Worm (Caenorhabditis elegans): ENCODE data around the gene lgc-53.
A peak's percentile ranks its signal among the peaks of the same experiment; 100 is the strongest.

lgc-53 gene

ce11 chrX:16671234-16671633 lies 40.2 kb upstream of the lgc-53 start (continued):
- TF ChIP-seq K12H6.12 (tag; optimal IDR thresholded peaks at IDR 0.05) (no peak), lin-54 (GFP tag; optimal IDR thresholded peaks at IDR 0.05) (no peak), egrh-3 (GFP tag; IDR thresholded peaks at IDR 0.05) (peak; percentile 56; the same call in 1 of the 2 replicates), rcor-1 (GFP tag; IDR thresholded peaks at IDR 0.05) (no peak), dox-1 (GFP tag; IDR thresholded peaks at IDR 0.05) (0 out of 2 replicates have a peak, but pooled peaks have one; percentile 45)

DNA sequence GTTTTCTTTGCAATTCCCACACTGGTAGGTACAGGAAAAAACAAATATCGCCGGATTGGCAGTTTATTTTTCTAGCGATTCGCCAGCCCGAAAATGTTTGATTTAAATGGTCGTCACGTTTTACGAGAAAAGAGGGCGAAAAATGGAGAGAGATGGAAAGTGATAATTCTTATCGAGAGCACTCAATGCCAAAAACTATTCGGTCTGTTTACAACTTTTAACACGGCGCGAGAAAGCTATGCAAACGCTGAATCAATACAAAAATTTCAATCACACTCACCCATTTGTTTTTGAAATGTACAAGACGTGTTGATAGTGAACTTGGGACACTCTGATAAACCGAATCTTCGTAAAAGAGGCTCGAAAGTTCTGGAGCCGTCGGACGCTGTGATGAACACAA lies 38.8 kb upstream of the lgc-53 start:
- TF ChIP-seq unc-62 (GFP tag; optimal IDR thresholded peaks at IDR 0.05) (no peak), nhr-80 (tag; optimal IDR thresholded peaks at IDR 0.05) (peak; percentile 66), ZK185.1 (tag; optimal IDR thresholded peaks at IDR 0.05; ENCODE audit: poor library complexity, severe bottlenecking) (peak; percentile 16), gei-17 (GFP tag; optimal IDR thresholded peaks at IDR 0.05) (no peak), hmg-1.2 (GFP tag; IDR thresholded peaks at IDR 0.05) (no peak), dox-1 (GFP tag; IDR thresholded peaks at IDR 0.05) (0 out of 2 replicates have a peak, but pooled peaks have one; percentile 38), F57A8.1 (GFP tag; optimal IDR thresholded peaks at IDR 0.05) (no peak), K11D2.4 (GFP tag; IDR thresholded peaks at IDR 0.05) (no peak)

ce11 chrX:16674632-16675031 lies 36.8 kb upstream of the lgc-53 start, which contains the start of gene tag-343:
Gene tag-343 (minus strand): TSS chrX:16674732.
- TF ChIP-seq unc-130 (GFP tag; optimal IDR thresholded peaks at IDR 0.05) (no peak), sptf-2 (GFP tag; optimal IDR thresholded peaks at IDR 0.05) (no peak), snpc-3.4 (tag; optimal IDR thresholded peaks at IDR 0.05) (no peak), cebp-2 (GFP tag; IDR thresholded peaks at IDR 0.05) (no peak), egl-44 (GFP tag; IDR thresholded peaks at IDR 0.05) (no peak), B0261.1 (tag; optimal IDR thresholded peaks at IDR 0.05) (no peak), nfya-1 (tag; optimal IDR thresholded peaks at IDR 0.05; ENCODE audit: borderline replicate concordance, insufficient read depth) (no peak), hmg-1.2 (GFP tag; IDR thresholded peaks at IDR 0.05) (no peak), D2030.7 (GFP tag; IDR thresholded peaks at IDR 0.05) (no peak), F33H1.4 (GFP tag; IDR thresholded peaks at IDR 0.05) (no peak), K12H6.12 (tag; optimal IDR thresholded peaks at IDR 0.05) (no peak), aptf-2 (GFP tag; conservative IDR thresholded peaks at IDR 0.05) (no peak), athp-1 (tag; optimal IDR thresholded peaks at IDR 0.05) (no peak), aptf-3 (GFP tag; IDR thresholded peaks at IDR 0.05) (no peak), cebp-1 (GFP tag; IDR thresholded peaks at IDR 0.05) (no peak), cebp-1 (tag; optimal IDR thresholded peaks at IDR 0.05) (no peak), madf-6 (GFP tag; IDR thresholded peaks at IDR 0.05) (no peak), atf-7 (tag; optimal IDR thresholded peaks at IDR 0.05) (no peak), ekl-4 (GFP tag; IDR thresholded peaks at IDR 0.05) (no peak), Y95B8A.8 (GFP tag; IDR thresholded peaks at IDR 0.05) (no peak)

ce11 chrX:16675712-16676111 lies 35.8 kb upstream of the lgc-53 start:
- TF ChIP-seq nhr-27 (tag; optimal IDR thresholded peaks at IDR 0.05): no peak
- no peak for TF ChIP-seq rcor-1 (GFP tag; IDR thresholded peaks at IDR 0.05)
- no peak for TF ChIP-seq egl-18 (GFP tag; IDR thresholded peaks at IDR 0.05)
- no peak for TF ChIP-seq bed-1 (GFP tag; IDR thresholded peaks at IDR 0.05)
- no peak for TF ChIP-seq ztf-6 (GFP tag; IDR thresholded peaks at IDR 0.05)
- no peak for TF ChIP-seq Y53F4B.3 (GFP tag; IDR thresholded peaks at IDR 0.05)
- TF ChIP-seq ceh-79 (tag; optimal IDR thresholded peaks at IDR 0.05): no peak
- no peak for TF ChIP-seq dox-1 (GFP tag; IDR thresholded peaks at IDR 0.05)
- TF ChIP-seq akir-1 (GFP tag; optimal IDR thresholded peaks at IDR 0.05): no peak
- no peak for TF ChIP-seq F57C9.4 (tag; optimal IDR thresholded peaks at IDR 0.05)
- no peak for TF ChIP-seq attf-5 (GFP tag; optimal IDR thresholded peaks at IDR 0.05)
- TF ChIP-seq nhr-90 (tag; optimal IDR thresholded peaks at IDR 0.05): no peak
- no peak for TF ChIP-seq ztf-25 (GFP tag; IDR thresholded peaks at IDR 0.05)
- no peak for TF ChIP-seq gei-17 (GFP tag; optimal IDR thresholded peaks at IDR 0.05)

Data from whole organism, young adult.